Worm (Caenorhabditis elegans): Measurements from ENCODE around the gene T23D5.3.
"Not testable (repeated sequence)": the region's sequence is repeated elsewhere in the genome, so short reads cannot be mapped to it uniquely, and the experiment has no call there.

ce11 chrV:15744366-15744765 lies 10.9 kb upstream of the T23D5.3 start, which contains the start of gene str-19:
- TF ChIP-seq nhr-76 (tag; optimal IDR thresholded peaks at IDR 0.05); ceh-43 (GFP tag; optimal IDR thresholded peaks at IDR 0.05); unc-39 (tag; optimal IDR thresholded peaks at IDR 0.05); nhr-237 (tag; optimal IDR thresholded peaks at IDR 0.05); lin-13 (tag; optimal IDR thresholded peaks at IDR 0.05); lin-32 (GFP tag; optimal IDR thresholded peaks at IDR 0.05): not testable (repeated sequence)

Measured in whole organism, mixed stage, embryonic.